Worm (Caenorhabditis elegans): ENCODE measurements around the gene afmd-1.
A peak's percentile ranks its signal among the peaks of the same experiment; 100 is the strongest.
"Not testable (repeated sequence)": the region's sequence is repeated elsewhere in the genome, so short reads cannot be mapped to it uniquely, and the experiment has no call there.

Gene afmd-1

DNA sequence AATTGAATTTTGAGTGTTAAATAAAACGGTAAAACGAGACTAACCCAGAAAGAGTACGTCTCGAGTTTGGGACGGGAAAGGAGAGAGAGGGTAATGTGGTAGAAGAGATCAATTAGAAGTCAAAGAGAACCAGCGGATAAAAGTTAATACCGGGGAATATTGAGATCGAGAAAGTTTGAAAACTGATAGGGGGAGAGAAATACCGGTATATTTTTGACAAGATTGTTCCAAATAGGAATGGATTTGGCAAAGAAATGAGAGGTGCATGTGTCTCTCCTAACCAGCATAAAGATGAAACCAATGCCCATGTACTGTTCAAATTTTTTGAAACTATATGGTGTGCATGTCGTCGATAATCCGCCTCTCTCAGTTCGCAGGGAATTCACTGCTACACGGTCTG is 10.7 kb downstream of the afmd-1 start, which contains the start of gene C06E4.5:
TSS of gene C06E4.5 (plus strand) at position 301 of the 400 bp plus-strand sequence.
- not testable (repeated sequence) for TF ChIP-seq nfyb-1 (GFP tag; IDR thresholded peaks at IDR 0.05); snpc-4 (GFP tag; optimal IDR thresholded peaks at IDR 0.05); snpc-4 (tag; optimal IDR thresholded peaks at IDR 0.05); atf-7 (tag; optimal IDR thresholded peaks at IDR 0.05)

DNA sequence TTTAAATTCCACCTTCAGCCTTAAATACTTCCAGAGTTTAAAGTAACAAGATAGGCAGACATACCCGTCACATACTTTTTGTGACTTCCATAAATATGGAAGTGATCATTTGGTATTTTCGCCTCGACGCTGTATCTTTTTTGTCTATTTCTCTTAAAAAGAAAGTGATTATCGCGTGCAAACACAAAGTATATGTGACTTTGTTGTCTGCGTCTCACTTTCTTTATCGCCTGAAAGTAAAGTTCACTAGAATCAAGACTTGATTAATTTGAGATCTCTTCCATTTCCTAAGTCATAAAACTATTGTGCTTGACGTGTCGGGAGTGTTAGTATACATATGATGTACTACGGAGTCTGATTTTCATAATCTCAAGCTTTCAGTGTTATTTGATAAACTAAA is 14.2 kb downstream of the afmd-1 start, which contains the start of gene C06E4.6:
TSS of gene C06E4.6 (minus strand) at position 51 of the 400 bp plus-strand sequence.
- TF ChIP-seq nhr-80 (tag; optimal IDR thresholded peaks at IDR 0.05) (peak; percentile 53), mel-28 (tag; optimal IDR thresholded peaks at IDR 0.05; ENCODE audit: borderline replicate concordance) (no peak), nfya-2 (GFP tag; IDR thresholded peaks at IDR 0.05) (no peak), tbp1 (GFP tag; optimal IDR thresholded peaks at IDR 0.05) (no peak), F57A8.1 (GFP tag; optimal IDR thresholded peaks at IDR 0.05) (no peak), rec-8 (tag; optimal IDR thresholded peaks at IDR 0.05) (no peak), hmg-1.2 (GFP tag; IDR thresholded peaks at IDR 0.05) (peak; percentile 95), nhr-179 (tag; optimal IDR thresholded peaks at IDR 0.05) (no peak), tlf-1 (GFP tag; optimal IDR thresholded peaks at IDR 0.05) (no peak)

DNA sequence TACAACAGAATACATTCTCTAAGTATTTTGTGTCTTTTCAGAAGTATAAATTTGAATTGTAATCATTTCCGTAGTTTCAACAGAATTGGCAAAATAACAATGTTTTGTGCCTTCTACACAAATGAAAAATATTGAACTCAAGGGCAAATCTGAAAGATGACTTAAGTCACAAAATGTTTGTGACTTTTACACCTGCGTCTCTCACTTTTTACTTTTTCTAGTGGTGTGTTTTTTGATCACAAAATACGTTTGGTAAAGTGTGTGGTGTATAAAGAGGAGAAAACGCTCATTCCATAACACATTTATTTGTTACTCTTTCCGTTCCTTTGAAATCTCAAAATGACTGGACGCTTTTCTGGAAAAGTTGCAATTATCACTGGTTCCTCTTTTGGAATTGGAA is 16.6 kb downstream of the afmd-1 start, which contains the start of gene C06E4.3:
TSS of gene C06E4.3 (plus strand) at position 289 of the 400 bp plus-strand sequence.
- no peak for TF ChIP-seq madf-8 (GFP tag; conservative IDR thresholded peaks at IDR 0.05)
- no peak for TF ChIP-seq die-1 (tag; optimal IDR thresholded peaks at IDR 0.05)
- TF ChIP-seq him-1 (tag; optimal IDR thresholded peaks at IDR 0.05): no peak
- no peak for TF ChIP-seq F37B4.10 (GFP tag; IDR thresholded peaks at IDR 0.05)
- no peak for TF ChIP-seq C17E4.6 (GFP tag; IDR thresholded peaks at IDR 0.05)
- no peak for TF ChIP-seq unc-130 (GFP tag; optimal IDR thresholded peaks at IDR 0.05)
- no peak for TF ChIP-seq cebp-1 (GFP tag; IDR thresholded peaks at IDR 0.05)
- TF ChIP-seq cebp-1 (tag; optimal IDR thresholded peaks at IDR 0.05): no peak
- no peak for TF ChIP-seq cebp-2 (GFP tag; IDR thresholded peaks at IDR 0.05)
- no peak for TF ChIP-seq snpc-1.1 (tag; optimal IDR thresholded peaks at IDR 0.05; ENCODE audit: insufficient read depth)
- no peak for TF ChIP-seq Y53G8AR.9 (GFP tag; conservative IDR thresholded peaks at IDR 0.05)
- no peak for TF ChIP-seq egl-18 (GFP tag; IDR thresholded peaks at IDR 0.05)
- TF ChIP-seq F33H1.4 (GFP tag; IDR thresholded peaks at IDR 0.05): no peak
- no peak for TF ChIP-seq hlh-12 (tag; optimal IDR thresholded peaks at IDR 0.05)
- TF ChIP-seq Y79H2A.3 (GFP tag; conservative IDR thresholded peaks at IDR 0.05): no peak
- no peak for TF ChIP-seq tbx-9 (tag; optimal IDR thresholded peaks at IDR 0.05; ENCODE audit: borderline replicate concordance)
- no peak for TF ChIP-seq ets-4 (GFP tag; optimal IDR thresholded peaks at IDR 0.05)
- no peak for TF ChIP-seq lin-40 (tag; optimal IDR thresholded peaks at IDR 0.05)
- TF ChIP-seq Y95B8A.8 (GFP tag; IDR thresholded peaks at IDR 0.05): no peak
- TF ChIP-seq nfya-1 (tag; optimal IDR thresholded peaks at IDR 0.05; ENCODE audit: borderline replicate concordance, insufficient read depth): no peak
- no peak for TF ChIP-seq F23B12.7 (tag; optimal IDR thresholded peaks at IDR 0.05; ENCODE audit: insufficient read depth)

DNA sequence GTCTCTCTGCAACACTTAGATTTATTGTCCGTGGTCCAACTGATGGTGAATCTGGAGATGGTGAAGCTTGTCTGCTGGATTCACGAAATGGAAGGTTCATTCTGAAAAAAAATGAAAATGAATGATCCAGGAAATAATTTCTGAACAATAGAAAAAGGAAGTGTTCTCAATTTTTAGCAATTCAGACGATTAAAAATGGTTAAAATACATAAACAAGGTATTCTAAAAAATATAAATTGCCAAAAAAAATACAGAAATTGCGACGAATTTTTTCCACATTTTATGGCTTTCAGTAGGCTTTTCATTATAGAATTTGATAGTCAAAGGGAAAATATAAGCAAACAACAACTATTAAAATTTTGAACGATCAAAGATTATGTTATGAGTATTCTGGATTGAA is 19.1 kb downstream of the afmd-1 start, which contains the start of gene glb-2:
TSS of gene glb-2 (minus strand) at position 101 of the 400 bp plus-strand sequence.
- TF ChIP-seq F57C9.4 (tag; optimal IDR thresholded peaks at IDR 0.05) (no peak), hlh-26 (GFP tag; conservative IDR thresholded peaks at IDR 0.05) (no peak), ztf-18 (tag; optimal IDR thresholded peaks at IDR 0.05) (no peak), Y67H2A.10 (GFP tag; conservative IDR thresholded peaks at IDR 0.05) (no peak), F23B12.7 (tag; optimal IDR thresholded peaks at IDR 0.05; ENCODE audit: insufficient read depth) (no peak), attf-3 (GFP tag; conservative IDR thresholded peaks at IDR 0.05) (no peak), mel-28 (tag; optimal IDR thresholded peaks at IDR 0.05; ENCODE audit: borderline replicate concordance) (no peak), lin-35 (GFP tag; optimal IDR thresholded peaks at IDR 0.05) (no peak), tlf-1 (GFP tag; optimal IDR thresholded peaks at IDR 0.05) (no peak), ztf-28 (GFP tag; IDR thresholded peaks at IDR 0.05) (no peak), aptf-3 (GFP tag; IDR thresholded peaks at IDR 0.05) (no peak), ztf-22 (GFP tag; optimal IDR thresholded peaks at IDR 0.05) (no peak)
